Worm (Caenorhabditis elegans): Measurements from ENCODE around the gene wee-1.3.

DNA sequence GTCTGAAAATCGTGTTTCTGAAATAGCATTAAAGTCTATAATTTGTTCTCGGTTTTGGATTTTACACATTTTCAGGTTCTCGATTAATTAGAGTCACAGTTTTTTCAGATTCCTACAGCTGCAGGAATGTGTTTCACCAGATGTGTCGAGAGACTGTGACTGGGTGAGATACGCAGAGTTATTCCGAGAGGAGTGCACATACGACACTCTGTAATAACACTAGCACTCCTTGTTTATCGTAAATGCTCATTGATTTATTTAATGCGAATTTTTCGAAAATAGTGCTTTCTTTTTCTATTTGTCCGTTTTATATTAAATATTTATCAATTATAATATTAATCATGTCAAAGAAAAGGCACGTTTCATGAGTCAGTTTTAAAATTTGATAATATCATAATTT lies 48.9 kb downstream of the wee-1.3 start, which contains the start of gene ZK1320.11:
- TF ChIP-seq lin-29 (GFP tag; IDR thresholded peaks at IDR 0.05) = no peak
- TF ChIP-seq nhr-237 (tag; optimal IDR thresholded peaks at IDR 0.05) = no peak
- no peak for TF ChIP-seq ceh-82 (tag; optimal IDR thresholded peaks at IDR 0.05)
- no peak for TF ChIP-seq lsy-2 (tag; optimal IDR thresholded peaks at IDR 0.05)
- no peak for TF ChIP-seq nhr-25 (tag; optimal IDR thresholded peaks at IDR 0.05; ENCODE audit: borderline replicate concordance, insufficient read depth)
- TF ChIP-seq ama-1 (optimal IDR thresholded peaks at IDR 0.05) = no peak
- TF ChIP-seq mes-2 (tag; optimal IDR thresholded peaks at IDR 0.05; ENCODE audit: poor library complexity, severe bottlenecking) = no peak

Measured in whole organism, L4 larva.